Worm (Caenorhabditis elegans): Measurements from ENCODE around the gene K07C11.7.

DNA sequence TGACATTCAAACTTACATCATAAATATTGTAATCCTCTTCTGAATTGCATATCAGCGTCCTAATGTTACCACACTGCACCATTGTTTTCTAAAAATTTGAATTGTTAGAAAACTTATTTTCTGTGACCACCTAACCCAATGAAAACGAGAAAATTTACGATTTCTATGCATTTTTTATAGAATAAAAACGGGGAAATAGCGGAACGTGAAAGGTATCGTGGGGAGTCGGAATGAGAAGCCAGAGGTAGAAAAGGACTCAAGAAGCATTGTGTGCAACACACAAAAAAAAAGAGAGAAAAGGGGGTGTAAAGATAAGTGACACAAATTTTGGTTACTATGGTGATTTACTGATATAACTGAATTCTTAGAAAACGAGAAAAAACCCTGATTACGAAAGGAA is 36.4 kb upstream of the K07C11.7 start, which contains the start of gene C16D9.6:
- TF ChIP-seq fos-1 (tag; optimal IDR thresholded peaks at IDR 0.05), result no peak
- TF ChIP-seq pag-3 (tag; optimal IDR thresholded peaks at IDR 0.05; ENCODE audit: borderline replicate concordance, insufficient read depth), result no peak

Measured in whole organism, L1 larva.